Fruit fly (Drosophila melanogaster) whole organism, adult: ENCODE data around the gene Ziz.

ENCODE experiments used
- CG7045 ChIP-seq: fragments of 200-800 bp; sonication (Bioruptor generic); optimal IDR thresholded peaks from 2 replicates; lab custom pipeline; 2017; ENCODE audit warnings: missing biosample characterization, mild to moderate bottlenecking, missing genetic modification characterization
- kay ChIP-seq: fragments of 200-800 bp; sonication (Bioruptor generic); peaks from one replicate; lab custom pipeline; 2016; ENCODE audit warnings: missing biosample characterization, missing genetic modification characterization, borderline replicate concordance
- ovo ChIP-seq: fragments of 200-800 bp; sonication (Bioruptor generic); optimal IDR thresholded peaks from 2 replicates; lab custom pipeline; 2016; ENCODE audit warnings: missing biosample characterization, missing genetic modification characterization

dm6 chr2L:7442106-7442505, 54.0 kb downstream of the Ziz start:
- no peak for TF ChIP-seq ovo (GFP tag; lab: Kevin White, UChicago)
- TF ChIP-seq kay, result no peak
- no peak for TF ChIP-seq CG7045
